Worm (Caenorhabditis elegans) whole organism, young adult: ENCODE data around the gene ufd-2.

Experiments used
- F33H1.4 ChIP-seq: fragments of 200-800 bp; sonication (Bioruptor generic); IDR thresholded peaks from 2 replicates; pipeline ENCODE4 v1.3.6; 2022; ENCODE audit warnings: missing genetic modification reagents, missing genetic modification characterization, missing compliant biosample characterization
- ama-1 ChIP-seq, 3 experiments: fragments of 150-350 bp in 1 of 3; sonication (generic microtip) in 2 of 3; optimal IDR thresholded peaks; 2 replicates each; lab custom pipeline; 2014 to 2018; ENCODE audit warnings: missing biosample characterization in 2 of 3, missing genetic modification characterization in 2 of 3, missing genetic modification reagents in 2 of 3
- ceh-100 ChIP-seq: fragments of 200-800 bp; sonication (Bioruptor generic); IDR thresholded peaks from 2 replicates; pipeline ENCODE4 v1.3.6; 2022; ENCODE audit warnings: missing genetic modification reagents, missing genetic modification characterization, missing compliant biosample characterization
- ceh-58 ChIP-seq: fragments of 200-800 bp; sonication (Bioruptor generic); IDR thresholded peaks from 2 replicates; pipeline ENCODE4 v1.3.6; 2022; ENCODE audit warnings: missing genetic modification characterization, missing compliant biosample characterization
- hmg-1.2 ChIP-seq: fragments of 200-800 bp; sonication (Bioruptor generic); IDR thresholded peaks from 2 replicates; pipeline ENCODE4 v1.3.6; 2022; ENCODE audit warnings: missing genetic modification reagents, missing genetic modification characterization, missing compliant biosample characterization
- lin-54 ChIP-seq: fragments of 200-800 bp; sonication (Bioruptor generic); optimal IDR thresholded peaks from 2 replicates; lab custom pipeline; 2018; ENCODE audit warnings: mild to moderate bottlenecking, missing genetic modification characterization, missing compliant biosample characterization
- madf-8 ChIP-seq: fragments of 200-800 bp; sonication (Bioruptor generic); conservative IDR thresholded peaks from 2 replicates; pipeline ENCODE4 v1.3.6; 2022; ENCODE audit warnings: missing genetic modification reagents, missing genetic modification characterization, missing compliant biosample characterization
- nhr-179 ChIP-seq: sonication (generic microtip); optimal IDR thresholded peaks from 2 replicates; lab custom pipeline; 2016; ENCODE audit warnings: mild to moderate bottlenecking, missing genetic modification characterization, missing compliant biosample characterization
- rpc-1 ChIP-seq, 2 experiments: fragments of 150-350 bp in 1 of 2; sonication (generic microtip) in 1 of 2; optimal IDR thresholded peaks; 2 replicates each; lab custom pipeline; 2014 to 2018; ENCODE audit warnings: missing biosample characterization in 1 of 2, missing genetic modification characterization in 1 of 2, missing genetic modification reagents in 1 of 2, missing genotype in 1 of 2
- sea-2 ChIP-seq: fragments of 200-800 bp; sonication (Bioruptor generic); IDR thresholded peaks from 2 replicates; pipeline ENCODE4 v1.3.6; 2022; ENCODE audit warnings: missing genetic modification characterization, missing compliant biosample characterization
- ztf-18 ChIP-seq: sonication (generic microtip); optimal IDR thresholded peaks from 2 replicates; lab custom pipeline; 2016; ENCODE audit warnings: missing genotype, mild to moderate bottlenecking, missing genetic modification characterization, missing compliant biosample characterization
- ztf-22 ChIP-seq: fragments of 200-800 bp; sonication (Bioruptor generic); optimal IDR thresholded peaks from 2 replicates; lab custom pipeline; 2018; ENCODE audit warnings: mild to moderate bottlenecking, missing genetic modification characterization, moderate library complexity, missing compliant biosample characterization

- TF ChIP-seq rpc-1 (optimal IDR thresholded peaks at IDR 0.05; lab: Kevin White, UChicago) (no peak), rpc-1 (tag; optimal IDR thresholded peaks at IDR 0.05; lab: Kevin White, UChicago) (no peak), ztf-22 (GFP tag; lab: Kevin White, UChicago) (no peak), hmg-1.2 (GFP tag; lab: Robert Waterston, UW) (no peak), madf-8 (GFP tag; lab: Robert Waterston, UW) (peak; percentile 24; the same call in 1 of the 2 replicates), ceh-58 (no peak), ceh-100 (GFP tag; lab: Robert Waterston, UW) (no peak), ztf-18 (tag; lab: Kevin White, UChicago) (no peak), sea-2 (GFP tag; lab: Robert Waterston, UW) (no peak), nhr-179 (tag; lab: Kevin White, UChicago) (no peak), F33H1.4 (GFP tag; lab: Robert Waterston, UW) (no peak), lin-54 (GFP tag; lab: Kevin White, UChicago) (no peak), ama-1 (optimal IDR thresholded peaks at IDR 0.05; lab: Kevin White, UChicago) (no peak), ama-1 (GFP tag; optimal IDR thresholded peaks at IDR 0.05; lab: Kevin White, UChicago) (no peak)
Measured at ce11 chrII:8052172-8052571, 10.4 kb upstream of the ufd-2 start.
